Fruit fly (Drosophila melanogaster) whole organism, embryonic: ENCODE measurements around the gene Nubp1.

Experiments
- CG10462 ChIP-seq: fragments of 200-800 bp; sonication (Bioruptor generic); optimal IDR thresholded peaks from 2 replicates; lab custom pipeline; 2016; ENCODE audit warnings: missing biosample characterization, missing genetic modification characterization
- CG10979 ChIP-seq: fragments of 200-800 bp; sonication (Bioruptor generic); optimal IDR thresholded peaks from 2 replicates; lab custom pipeline; 2018; ENCODE audit warnings: missing biosample characterization, mild to moderate bottlenecking, missing genetic modification characterization, moderate library complexity
- CG11560 ChIP-seq: fragments of 200-800 bp; sonication (Bioruptor generic); IDR thresholded peaks from 3 replicates; pipeline ENCODE4 v1.3.6; 2022; ENCODE audit warnings: missing biosample characterization, missing genetic modification characterization
- CG11696 ChIP-seq: fragments of 200-800 bp; sonication (Bioruptor generic); IDR thresholded peaks from 2 replicates; pipeline ENCODE4 v1.3.6; 2022; ENCODE audit warnings: missing biosample characterization, missing genetic modification characterization
- CG12391 ChIP-seq: fragments of 200-800 bp; sonication (Bioruptor generic); optimal IDR thresholded peaks from 3 replicates; lab custom pipeline; 2018; ENCODE audit warnings: missing biosample characterization, mild to moderate bottlenecking, missing genetic modification characterization, moderate library complexity
- CG12942 ChIP-seq: fragments of 200-800 bp; sonication (Bioruptor generic); optimal IDR thresholded peaks from 3 replicates; lab custom pipeline; 2016; ENCODE audit warnings: missing biosample characterization, missing genetic modification characterization
- CG2712 ChIP-seq: fragments of 200-800 bp; optimal IDR thresholded peaks from 3 replicates; lab custom pipeline; 2019; ENCODE audit warnings: missing biosample characterization, mild to moderate bottlenecking, missing genetic modification characterization, moderate library complexity
- CG31441 ChIP-seq: fragments of 200-800 bp; sonication (Bioruptor generic); IDR thresholded peaks from 2 replicates; pipeline ENCODE4 v1.3.6; 2022; ENCODE audit warnings: missing biosample characterization, missing genetic modification characterization
- CG32532 ChIP-seq: fragments of 200-800 bp; sonication (Bioruptor generic); IDR thresholded peaks from 2 replicates; pipeline ENCODE4 v1.3.6; 2022; ENCODE audit warnings: missing biosample characterization, missing genetic modification characterization
- CG32772 ChIP-seq: fragments of 200-800 bp; sonication (Bioruptor generic); IDR thresholded peaks from 2 replicates; pipeline ENCODE4 v1.3.6; 2022; ENCODE audit warnings: missing biosample characterization, missing genetic modification characterization
- CG7963 ChIP-seq: fragments of 200-800 bp; sonication (Bioruptor generic); IDR thresholded peaks from 3 replicates; pipeline ENCODE4 v1.3.6; 2022; ENCODE audit warnings: missing biosample characterization, missing genetic modification characterization; ENCODE audit not compliant: partially characterized antibody
- CG8281 ChIP-seq: fragments of 200-800 bp; sonication (Bioruptor generic); optimal IDR thresholded peaks from 2 replicates; lab custom pipeline; 2018; ENCODE audit warnings: missing biosample characterization, mild to moderate bottlenecking, missing genetic modification characterization, moderate library complexity
- CG8765 ChIP-seq: fragments of 200-800 bp; sonication (Bioruptor generic); IDR thresholded peaks from 2 replicates; pipeline ENCODE4 v1.3.6; 2022; ENCODE audit warnings: missing biosample characterization, missing genetic modification characterization
- CG9215 ChIP-seq: fragments of 200-800 bp; sonication (Bioruptor generic); IDR thresholded peaks from 2 replicates; pipeline ENCODE4 v1.3.6; 2022; ENCODE audit warnings: missing biosample characterization, missing genetic modification characterization
- CG9609 ChIP-seq: fragments of 200-800 bp; sonication (Bioruptor generic); optimal IDR thresholded peaks from 3 replicates; lab custom pipeline; 2016; ENCODE audit warnings: missing biosample characterization, missing genetic modification characterization
- Dad ChIP-seq: fragments of 200-800 bp; sonication (Bioruptor generic); optimal IDR thresholded peaks from 3 replicates; lab custom pipeline; 2016; ENCODE audit warnings: missing biosample characterization, missing genetic modification characterization
- Deaf1 ChIP-seq: fragments of 200-800 bp; optimal IDR thresholded peaks from 3 replicates; lab custom pipeline; 2019; ENCODE audit warnings: missing biosample characterization, mild to moderate bottlenecking, missing genetic modification characterization, moderate library complexity
- Dref ChIP-seq: fragments of 200-800 bp; sonication (Bioruptor generic); IDR thresholded peaks from 2 replicates; pipeline ENCODE4 v1.3.6; 2022; ENCODE audit warnings: missing biosample characterization, missing genetic modification characterization
- Ets65A ChIP-seq: fragments of 200-800 bp; sonication (Bioruptor generic); peaks from one replicate; lab custom pipeline; 2016; ENCODE audit warnings: missing biosample characterization, missing genetic modification characterization
- HLH3B ChIP-seq: fragments of 200-800 bp; sonication (Bioruptor generic); IDR thresholded peaks from 2 replicates; pipeline ENCODE4 v1.3.6; 2022; ENCODE audit warnings: missing biosample characterization, missing genetic modification characterization
- HmgZ ChIP-seq: fragments of 200-800 bp; sonication (Bioruptor generic); optimal IDR thresholded peaks from 2 replicates; lab custom pipeline; 2018; ENCODE audit warnings: missing biosample characterization, mild to moderate bottlenecking, missing genetic modification characterization
- Hmr ChIP-seq: fragments of 200-800 bp; sonication (Bioruptor generic); optimal IDR thresholded peaks from 3 replicates; lab custom pipeline; 2017; ENCODE audit warnings: mild to moderate bottlenecking, missing biosample characterization, missing genetic modification reagents, missing genetic modification characterization
- NK7.1 ChIP-seq: fragments of 200-800 bp; sonication (Bioruptor generic); optimal IDR thresholded peaks from 3 replicates; lab custom pipeline; 2016; ENCODE audit warnings: missing biosample characterization, missing genetic modification characterization
- Pdp1 ChIP-seq, 2 experiments: fragments of 200-800 bp; sonication (Bioruptor generic); optimal IDR thresholded peaks; 3 replicates each; lab custom pipeline; 2016; ENCODE audit warnings: missing biosample characterization in 2 of 2, missing genetic modification characterization in 2 of 2, mild to moderate bottlenecking in 1 of 2, moderate library complexity in 1 of 2
- Side ChIP-seq: fragments of 200-800 bp; sonication (Bioruptor generic); optimal IDR thresholded peaks from 2 replicates; lab custom pipeline; 2016; ENCODE audit warnings: missing biosample characterization, missing genetic modification characterization
- Six4 ChIP-seq: fragments of 200-800 bp; sonication (Bioruptor generic); optimal IDR thresholded peaks from 2 replicates; lab custom pipeline; 2016; ENCODE audit warnings: missing biosample characterization, missing genetic modification characterization
- al ChIP-seq: fragments of 200-800 bp; sonication (Bioruptor generic); IDR thresholded peaks from 2 replicates; pipeline ENCODE4 v1.3.6; 2022; ENCODE audit warnings: missing biosample characterization, missing genetic modification characterization
- bcd ChIP-seq: fragments of 200-800 bp; sonication (Bioruptor generic); optimal IDR thresholded peaks from 2 replicates; lab custom pipeline; 2017; ENCODE audit warnings: missing biosample characterization, mild to moderate bottlenecking, missing genetic modification characterization
- chn ChIP-seq: fragments of 200-800 bp; sonication (Bioruptor generic); optimal IDR thresholded peaks from 2 replicates; lab custom pipeline; 2016; ENCODE audit warnings: missing biosample characterization, missing genetic modification characterization
- dimm ChIP-seq: fragments of 200-800 bp; sonication (Bioruptor generic); IDR thresholded peaks from 2 replicates; pipeline ENCODE4 v1.3.6; 2022; ENCODE audit warnings: missing biosample characterization, missing genetic modification characterization
- dm ChIP-seq: fragments of 200-800 bp; sonication (Bioruptor generic); optimal IDR thresholded peaks from 3 replicates; lab custom pipeline; 2016; ENCODE audit warnings: missing biosample characterization, missing genetic modification characterization
- emc ChIP-seq: fragments of 200-800 bp; sonication (Bioruptor generic); optimal IDR thresholded peaks from 2 replicates; lab custom pipeline; 2016; ENCODE audit warnings: missing biosample characterization, missing genetic modification characterization
- fru ChIP-seq: fragments of >200 bp; optimal IDR thresholded peaks from 2 replicates; lab custom pipeline; 2017
- jigr1 ChIP-seq: fragments of 200-800 bp; sonication (Bioruptor generic); IDR thresholded peaks from 3 replicates; pipeline ENCODE4 v1.3.6; 2022; ENCODE audit warnings: missing biosample characterization, missing genetic modification characterization
- lola ChIP-seq, 3 experiments: fragments of >200 bp in 2 of 3; fragments of 200-800 bp in 1 of 3; sonication (Bioruptor generic) in 1 of 3; optimal IDR thresholded peaks; 2 replicates each; lab custom pipeline; 2017 to 2019; ENCODE audit warnings: missing biosample characterization in 3 of 3, missing genetic modification characterization in 3 of 3, mild to moderate bottlenecking in 1 of 3, moderate library complexity in 1 of 3
- mam ChIP-seq: fragments of 200-800 bp; sonication (Bioruptor generic); optimal IDR thresholded peaks from 3 replicates; lab custom pipeline; 2016; ENCODE audit warnings: missing biosample characterization, missing genetic modification characterization
- nom ChIP-seq: fragments of 200-800 bp; sonication (Bioruptor generic); optimal IDR thresholded peaks from 2 replicates; lab custom pipeline; 2017; ENCODE audit warnings: missing biosample characterization, missing genetic modification characterization, mild to moderate bottlenecking, moderate library complexity, missing genetic modification reagents
- onecut ChIP-seq: fragments of 200-800 bp; sonication (Bioruptor generic); IDR thresholded peaks from 2 replicates; pipeline ENCODE4 v1.3.6; 2022; ENCODE audit warnings: missing biosample characterization, missing genetic modification characterization
- p53 ChIP-seq: fragments of 200-800 bp; sonication (Bioruptor generic); optimal IDR thresholded peaks from 2 replicates; lab custom pipeline; 2016; ENCODE audit warnings: missing biosample characterization, missing genetic modification characterization
- pfk ChIP-seq: fragments of 200-800 bp; sonication (Bioruptor generic); optimal IDR thresholded peaks from 2 replicates; lab custom pipeline; 2018; ENCODE audit warnings: missing biosample characterization, mild to moderate bottlenecking, missing genetic modification characterization, moderate library complexity
- sc ChIP-seq, 3 experiments: fragments of >200 bp in 2 of 3; fragments of 200-800 bp in 1 of 3; sonication (Bioruptor generic) in 1 of 3; optimal IDR thresholded peaks; 2 replicates in 2 of 3; 3 replicates in 1 of 3; lab custom pipeline; 2017; ENCODE audit warnings: mild to moderate bottlenecking in 1 of 3, missing biosample characterization in 1 of 3, missing genetic modification characterization in 1 of 3, missing genetic modification reagents in 1 of 3
- sim ChIP-seq: fragments of 200-800 bp; sonication (Bioruptor generic); IDR thresholded peaks from 2 replicates; pipeline ENCODE4 v1.3.6; 2022; ENCODE audit warnings: missing biosample characterization, missing genetic modification characterization
- trh ChIP-seq: fragments of 200-800 bp; sonication (Bioruptor generic); optimal IDR thresholded peaks from 2 replicates; lab custom pipeline; 2016; ENCODE audit warnings: missing biosample characterization, missing genetic modification characterization
- tx ChIP-seq: fragments of 200-800 bp; sonication (Bioruptor generic); optimal IDR thresholded peaks from 2 replicates; lab custom pipeline; 2016; ENCODE audit warnings: missing biosample characterization, missing genetic modification characterization
- unpg ChIP-seq: fragments of 200-800 bp; sonication (Bioruptor generic); optimal IDR thresholded peaks from 3 replicates; lab custom pipeline; 2018; ENCODE audit warnings: missing biosample characterization, mild to moderate bottlenecking, missing genetic modification characterization, moderate library complexity
- vvl ChIP-seq: fragments of 200-800 bp; sonication (Bioruptor generic); IDR thresholded peaks from 2 replicates; pipeline ENCODE4 v1.3.6; 2022; ENCODE audit warnings: missing biosample characterization, missing genetic modification characterization
- wek ChIP-seq: fragments of 200-800 bp; sonication (Bioruptor generic); optimal IDR thresholded peaks from 3 replicates; lab custom pipeline; 2018; ENCODE audit warnings: missing biosample characterization, mild to moderate bottlenecking, missing genetic modification characterization, moderate library complexity
- yki ChIP-seq: fragments of >200 bp; optimal IDR thresholded peaks from 3 replicates; lab custom pipeline; 2018
- zen ChIP-seq: fragments of 200-800 bp; sonication (Bioruptor generic); optimal IDR thresholded peaks from 3 replicates; lab custom pipeline; 2018; ENCODE audit warnings: missing biosample characterization, mild to moderate bottlenecking, missing genetic modification characterization, moderate library complexity

The Nubp1 gene

DNA sequence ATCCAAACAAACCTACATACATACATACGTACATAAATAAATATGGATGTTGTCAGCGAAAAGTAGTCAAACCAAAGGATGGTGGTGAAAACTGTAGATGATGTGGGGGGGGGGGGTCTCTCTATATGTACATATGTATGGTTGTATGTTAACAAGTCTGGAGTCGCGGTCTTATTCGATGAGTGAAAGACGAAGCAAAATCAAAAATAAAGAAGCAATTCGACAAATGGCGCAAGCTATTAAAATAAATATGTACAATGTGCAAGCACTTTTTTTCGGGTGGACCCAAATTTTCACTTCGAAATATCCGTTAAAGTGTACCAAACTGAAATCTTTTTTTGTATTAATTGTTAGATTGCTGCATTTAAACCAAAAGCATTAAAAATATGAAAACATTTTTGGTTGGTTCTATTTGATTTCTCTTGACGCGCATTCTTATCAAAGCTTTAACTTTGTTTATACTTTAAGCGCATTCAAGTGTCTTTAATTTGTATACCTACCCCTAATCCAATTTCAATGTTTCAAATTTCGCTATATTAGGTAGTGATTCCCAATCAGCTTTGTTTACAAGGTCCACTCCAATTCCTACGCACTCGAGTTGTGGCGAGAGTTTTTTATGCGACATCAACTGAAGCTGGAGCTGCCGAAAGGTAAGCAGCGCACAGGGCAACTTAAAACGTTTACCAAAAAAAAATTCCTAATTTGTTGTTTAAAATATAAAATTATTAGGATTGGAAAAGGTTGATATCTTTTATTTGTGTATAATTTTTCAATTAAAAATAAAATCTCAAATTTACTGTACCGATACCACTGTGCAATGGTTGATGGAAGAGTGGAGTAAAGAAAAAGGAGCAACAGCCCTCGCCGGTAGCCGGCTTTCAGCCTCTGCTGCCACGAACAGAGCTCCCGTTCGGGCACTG lies 48.1 kb upstream of the Nubp1 start, which contains the start of gene CG31807 (continued):
- no peak for TF ChIP-seq Six4 (GFP tag; lab: Kevin White, UChicago)
- no peak for TF ChIP-seq sc (optimal IDR thresholded peaks at IDR 0.05; lab: Kevin White, UChicago)
- peak; percentile 71 for TF ChIP-seq sc (GFP tag; optimal IDR thresholded peaks at IDR 0.05; lab: Kevin White, UChicago)
- peak; percentile 45 for TF ChIP-seq CG9609 (GFP tag; lab: Kevin White, UChicago)
- peak; percentile 58 for TF ChIP-seq mam (GFP tag; lab: Kevin White, UChicago)
- peak; percentile 7 for TF ChIP-seq Deaf1
- peak; percentile 42 for TF ChIP-seq chn (GFP tag; lab: Kevin White, UChicago)
- TF ChIP-seq CG10462, result peak; percentile 43
- no peak for TF ChIP-seq CG11560
- peak; percentile 50 for TF ChIP-seq bcd
- TF ChIP-seq emc, result no peak
- no peak for TF ChIP-seq CG11696 (GFP tag; lab: Robert Waterston, UW)
- peak; percentile 19; the same call in 1 of the 2 replicates for TF ChIP-seq CG9215 (GFP tag; lab: Robert Waterston, UW)
- TF ChIP-seq CG8281, result no peak
- no peak for TF ChIP-seq NK7.1 (GFP tag; lab: Kevin White, UChicago)
- 0 out of 2 replicates have a peak, but pooled peaks have one; percentile 6 for TF ChIP-seq CG32772 (GFP tag; lab: Robert Waterston, UW)
- TF ChIP-seq tx (GFP tag; lab: Kevin White, UChicago), result peak; percentile 32
- peak; percentile 40 to 47 for TF ChIP-seq Pdp1 (GFP tag; optimal IDR thresholded peaks at IDR 0.05; lab: Kevin White, UChicago)
- TF ChIP-seq onecut (GFP tag; lab: Robert Waterston, UW), result peak; percentile 43
- TF ChIP-seq fru (lab: Kevin White, UChicago), result no peak
- TF ChIP-seq HmgZ (tag; lab: Kevin White, UChicago), result peak; percentile 68
- TF ChIP-seq wek (GFP tag; lab: Kevin White, UChicago), result no peak
- peak; percentile 19 for TF ChIP-seq Dad (GFP tag; lab: Kevin White, UChicago)
- TF ChIP-seq CG32532 (GFP tag; lab: Robert Waterston, UW), result peak; percentile 20; the same call in 1 of the 2 replicates
- TF ChIP-seq CG10979 (tag; lab: Kevin White, UChicago), result peak; percentile 35
- TF ChIP-seq lola (GFP tag; optimal IDR thresholded peaks at IDR 0.05; lab: Kevin White, UChicago), result peak in 1 of 3 experiments; percentile 69
- TF ChIP-seq sim (GFP tag; lab: Robert Waterston, UW), result 0 out of 2 replicates have a peak, but pooled peaks have one; percentile 42
- TF ChIP-seq dimm (GFP tag; lab: Robert Waterston, UW), result no peak; the same call in 1 of the 2 replicates
- peak; percentile 47 for TF ChIP-seq Side (GFP tag; lab: Kevin White, UChicago)
- TF ChIP-seq CG8765 (GFP tag; lab: Robert Waterston, UW), result no peak
- peak; percentile 56 for TF ChIP-seq dm (GFP tag; lab: Kevin White, UChicago)
- no peak for TF ChIP-seq jigr1
- no peak for TF ChIP-seq p53 (GFP tag; lab: Kevin White, UChicago)
- peak; percentile 88 for TF ChIP-seq Ets65A (GFP tag; lab: Kevin White, UChicago)
- TF ChIP-seq pfk (GFP tag; lab: Kevin White, UChicago), result no peak
- peak; percentile 75 for TF ChIP-seq CG31441 (GFP tag; lab: Robert Waterston, UW)
- peak; percentile 41; the same call in 1 of the 2 replicates for TF ChIP-seq HLH3B
- TF ChIP-seq zen (tag; lab: Kevin White, UChicago), result no peak
- TF ChIP-seq al (GFP tag; lab: Robert Waterston, UW), result no peak
- peak; percentile 95 for TF ChIP-seq nom (GFP tag; lab: Kevin White, UChicago)
- TF ChIP-seq Hmr (GFP tag; lab: Kevin White, UChicago), result peak; percentile 82
- TF ChIP-seq CG12391 (tag; lab: Kevin White, UChicago), result peak; percentile 84
- peak; percentile 64 for TF ChIP-seq vvl
- no peak for TF ChIP-seq yki
- no peak for TF ChIP-seq trh
- TF ChIP-seq Dref (GFP tag; lab: Robert Waterston, UW), result no peak
- peak; percentile 80 for TF ChIP-seq CG2712
- TF ChIP-seq CG12942 (GFP tag; lab: Kevin White, UChicago), result peak; percentile 50
- TF ChIP-seq CG7963, result no peak
- TF ChIP-seq unpg (GFP tag; lab: Kevin White, UChicago), result peak; percentile 85
